Fruit fly (Drosophila melanogaster): ENCODE data around the gene CG12814.

CG12814 gene

DNA sequence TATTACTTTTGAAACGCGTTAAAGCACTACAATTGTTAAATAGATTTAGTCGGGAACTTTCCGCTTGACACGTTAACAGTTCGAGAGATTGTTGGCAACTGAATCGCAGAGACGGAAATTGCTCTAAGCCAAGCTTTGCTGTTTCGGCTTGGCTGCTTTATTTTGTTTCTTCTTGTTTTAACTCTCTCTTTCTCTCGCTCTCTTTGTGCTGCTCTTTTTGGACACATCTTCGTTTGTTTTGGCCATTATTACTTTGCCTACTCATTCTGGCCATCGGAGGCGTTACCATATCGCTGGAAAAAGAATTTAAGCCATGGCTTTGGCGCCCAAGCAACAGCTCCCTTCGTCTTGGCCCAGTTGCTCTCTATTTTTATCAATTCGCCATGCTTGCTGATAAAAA, at the start of gene CG12814:
Gene CG12814, minus strand, starts transcription at position 84 of the 400 bp plus-strand sequence.
- no peak for TF ChIP-seq noc (tag; optimal IDR thresholded peaks at IDR 0.05)

DNA sequence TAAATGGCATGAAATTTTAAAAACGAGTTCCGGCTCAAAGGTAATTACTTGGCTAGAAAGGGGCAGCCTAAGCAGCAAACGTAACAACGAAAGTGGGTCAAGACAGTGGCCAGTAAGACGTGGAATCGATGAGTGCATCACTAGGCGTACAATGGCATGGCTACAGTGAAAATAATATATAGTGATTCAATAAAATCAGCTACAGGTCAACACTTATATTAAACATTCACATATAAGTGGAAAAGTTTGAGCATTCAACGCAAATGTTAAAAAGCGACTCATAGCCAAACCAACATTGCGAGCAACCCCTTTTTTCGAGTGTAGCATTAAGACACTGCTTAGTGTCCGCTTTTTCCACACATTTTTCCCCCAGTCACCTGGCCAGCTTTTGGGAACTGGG, 38.6 kb upstream of the CG12814 start:
- no peak for TF ChIP-seq noc (tag; optimal IDR thresholded peaks at IDR 0.05)

DNA sequence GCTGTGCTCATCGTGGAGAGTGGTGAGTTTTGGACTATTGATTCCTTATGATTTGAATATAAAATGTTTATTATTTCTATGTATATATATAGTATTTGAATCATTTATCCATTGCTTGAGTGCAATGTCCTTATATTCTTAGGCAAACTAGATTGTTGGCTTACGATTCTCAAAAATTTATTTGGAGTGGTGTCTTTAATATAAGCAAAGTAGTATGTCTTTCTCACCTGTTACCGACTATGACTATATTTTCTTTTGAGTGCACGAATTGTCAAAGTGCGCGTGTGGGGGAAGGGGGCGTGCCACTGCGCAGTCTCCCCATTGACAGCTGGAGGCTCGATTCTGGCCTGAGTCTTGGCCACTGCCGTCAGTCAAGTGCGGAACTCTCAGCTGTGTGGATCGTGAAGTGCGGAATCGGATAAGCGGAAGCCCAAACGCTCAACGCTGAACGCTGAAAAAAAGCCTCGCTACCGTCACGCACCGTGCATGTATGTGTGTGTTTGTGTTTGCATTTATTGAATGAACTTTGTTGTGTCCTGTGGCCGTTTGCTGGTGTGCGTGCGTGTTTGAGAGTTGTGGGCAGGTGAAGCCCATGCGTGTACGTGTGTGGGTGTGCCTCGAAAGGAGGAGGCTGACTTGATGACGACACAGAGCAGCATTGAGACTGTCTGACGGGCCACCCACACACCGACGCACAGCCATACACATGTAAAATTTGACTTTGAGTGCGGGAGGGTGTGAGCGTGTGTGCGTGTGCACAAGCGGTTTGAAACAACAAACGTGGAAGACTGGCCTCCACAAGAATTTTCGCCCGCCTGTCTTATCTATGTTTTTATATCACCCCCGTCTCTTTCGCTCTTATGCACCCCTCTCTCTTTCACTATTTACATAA, 37.0 kb upstream of the CG12814 start:
- TF ChIP-seq noc (tag; optimal IDR thresholded peaks at IDR 0.05): no peak

DNA sequence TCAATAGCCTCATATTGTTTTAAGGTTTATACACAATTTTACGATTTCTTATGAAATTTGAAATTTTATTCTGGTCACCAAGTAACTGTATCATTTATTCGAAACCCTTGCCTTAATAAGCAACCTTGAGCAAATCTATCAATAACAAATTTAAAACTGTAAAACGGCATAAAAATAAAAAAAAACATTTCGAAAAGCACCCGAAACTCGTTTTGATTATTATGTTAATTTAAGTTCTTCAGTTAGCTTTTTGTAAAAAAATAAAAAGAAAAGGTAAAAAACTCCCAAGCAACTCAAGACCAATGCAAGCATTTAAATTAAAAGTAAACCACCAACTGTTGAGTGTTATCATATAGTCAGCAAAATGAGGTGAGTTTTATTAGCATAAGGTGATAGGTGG, 36.0 kb upstream of the CG12814 start, which contains the start of gene CG42795:
Gene CG42795, plus strand, starts transcription at position 301 of the 400 bp plus-strand sequence.
- no peak for TF ChIP-seq noc (tag; optimal IDR thresholded peaks at IDR 0.05)

DNA sequence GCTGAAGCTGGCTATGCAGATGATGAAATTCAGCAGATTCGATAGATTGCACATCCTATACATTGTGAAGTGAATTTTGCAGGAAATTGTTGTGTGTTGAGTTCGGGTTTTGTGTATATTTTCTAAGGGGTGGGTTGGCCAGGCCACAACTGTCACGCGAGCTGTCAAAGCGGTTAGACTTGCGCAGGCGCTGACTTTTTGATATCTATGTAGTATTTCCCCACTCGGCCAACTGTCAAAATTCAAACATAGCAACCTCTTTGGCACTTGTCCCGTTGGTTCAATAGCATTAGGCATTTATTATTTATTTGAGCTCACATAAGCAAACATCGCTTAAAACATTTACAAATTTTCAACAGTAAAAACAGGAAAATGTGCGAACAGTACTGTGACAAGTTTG, 35.2 kb upstream of the CG12814 start, which contains the start of the genes CG12817 and CG34107:
Gene CG12817, minus strand, starts transcription at position 132 of the 400 bp plus-strand sequence.
Gene CG34107, plus strand, starts transcription at position 316 of the 400 bp plus-strand sequence.
- no peak for TF ChIP-seq noc (tag; optimal IDR thresholded peaks at IDR 0.05)

- TF ChIP-seq noc (tag; optimal IDR thresholded peaks at IDR 0.05): no peak
Observed at dm6 chr3R:10222416-10222815, 33.0 kb upstream of the CG12814 start, which contains the start of gene CG12420. TSS of gene CG12420 (plus strand) at chr3R:10222698.

dm6 chr3R:10217998-10218397, 28.6 kb upstream of the CG12814 start:
- TF ChIP-seq noc (tag; optimal IDR thresholded peaks at IDR 0.05): no peak

- TF ChIP-seq noc (tag; optimal IDR thresholded peaks at IDR 0.05): no peak
Observed at dm6 chr3R:10213430-10213829, 24.0 kb upstream of the CG12814 start.

DNA sequence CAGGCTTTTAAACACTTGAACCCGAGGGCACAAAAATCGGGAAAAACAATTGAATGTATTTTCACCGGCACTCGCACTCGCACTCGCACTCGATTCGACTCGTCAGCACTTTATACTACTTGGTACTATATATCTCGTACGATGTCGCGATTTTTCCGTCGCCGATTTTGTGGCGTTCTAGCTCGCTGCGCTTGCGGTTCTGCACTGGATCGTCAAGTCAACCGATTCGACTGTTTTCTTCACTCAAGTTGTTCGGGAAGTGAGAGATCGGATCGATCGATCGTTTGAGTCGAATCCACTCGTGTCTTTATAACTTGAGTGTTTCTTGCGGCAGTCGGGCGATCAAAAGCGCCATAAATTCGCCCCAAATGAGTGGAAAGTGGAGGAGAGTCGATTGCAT, 23.4 kb upstream of the CG12814 start, which contains the start of gene Timp:
Gene Timp, minus strand, starts transcription at position 209 of the 400 bp plus-strand sequence.
- no peak for TF ChIP-seq noc (tag; optimal IDR thresholded peaks at IDR 0.05)

DNA sequence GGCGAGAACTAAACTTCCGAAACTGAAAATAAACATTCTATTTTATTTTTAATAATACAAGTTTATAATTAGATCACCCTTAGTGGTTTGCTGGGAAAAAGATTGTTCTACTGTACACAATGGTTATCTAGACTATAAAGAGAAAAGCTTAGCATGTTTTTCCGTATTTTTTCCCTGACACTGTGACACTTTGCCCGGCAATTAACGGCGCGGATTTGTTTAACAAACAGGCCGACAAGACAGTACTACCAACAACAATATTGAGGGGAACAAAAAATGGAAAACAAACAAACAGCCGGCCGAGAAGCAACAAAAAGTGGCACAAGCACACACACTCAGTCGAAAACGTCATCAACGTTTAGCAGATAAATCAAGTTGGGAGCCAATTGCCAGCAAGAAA, 17.3 kb upstream of the CG12814 start:
- no peak for TF ChIP-seq noc (tag; optimal IDR thresholded peaks at IDR 0.05)

dm6 chr3R:10203554-10203953, 14.2 kb upstream of the CG12814 start:
- no peak for TF ChIP-seq noc (tag; optimal IDR thresholded peaks at IDR 0.05)

dm6 chr3R:10190084-10190782, 830 bp upstream of the CG12814 start, which contains the start of gene Syn:
TSS of gene Syn (plus strand) at chr3R:10190689.
- TF ChIP-seq noc (tag; optimal IDR thresholded peaks at IDR 0.05): no peak

dm6 chr3R:10185986-10186385, 3.4 kb downstream of the CG12814 start:
- peak; percentile 3 for TF ChIP-seq noc (tag; optimal IDR thresholded peaks at IDR 0.05)

DNA sequence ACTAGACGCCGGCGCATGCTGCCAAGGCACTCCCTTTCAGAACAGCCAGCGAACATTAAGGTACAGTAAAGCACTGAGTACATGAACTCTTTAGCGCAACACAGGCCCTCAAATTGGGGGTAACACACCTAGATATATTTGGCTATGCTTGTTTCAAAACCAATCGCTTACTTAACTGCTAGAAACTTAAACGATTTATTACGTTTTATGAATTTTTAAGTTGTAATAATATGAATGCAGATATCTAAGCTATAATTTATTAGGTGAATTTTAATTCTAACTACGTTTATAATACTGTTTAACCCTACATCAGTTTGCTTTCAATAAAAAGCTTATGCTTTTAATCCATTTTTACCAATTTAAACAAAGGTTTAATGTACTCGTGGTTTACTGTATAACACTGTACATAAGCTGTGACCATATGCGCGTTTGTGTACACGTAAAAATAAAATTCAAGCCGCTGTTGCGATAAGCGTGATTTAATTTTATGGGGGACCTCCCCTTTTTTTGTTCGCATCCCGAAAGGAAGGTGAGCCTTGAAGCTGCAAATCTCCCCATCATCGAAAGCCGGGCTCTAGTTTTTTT, 12.4 kb downstream of the CG12814 start:
- TF ChIP-seq noc (tag; optimal IDR thresholded peaks at IDR 0.05): no peak

dm6 chr3R:10170356-10170876, 19.0 kb downstream of the CG12814 start, which contains the start of gene Best1:
TSS of gene Best1 (minus strand) at chr3R:10170487.
- peak; percentile 92 for TF ChIP-seq noc (tag; optimal IDR thresholded peaks at IDR 0.05)

All from whole organism, larva.